Worm (Caenorhabditis elegans) whole organism, mixed stage, embryonic: ENCODE measurements around the gene mrps-16.

Source experiments
- blmp-1 ChIP-seq: fragments of 150-350 bp; optimal IDR thresholded peaks from 2 replicates; lab custom pipeline; 2014; ENCODE audit warnings: missing biosample characterization, missing genetic modification characterization
- ceh-83 ChIP-seq: fragments of 200-800 bp; sonication (Bioruptor generic); optimal IDR thresholded peaks from 2 replicates; lab custom pipeline; 2018; ENCODE audit warnings: mild to moderate bottlenecking, missing genetic modification characterization, missing compliant biosample characterization
- lsy-2 ChIP-seq: fragments of 150-350 bp; optimal IDR thresholded peaks from 2 replicates; lab custom pipeline; 2014; ENCODE audit warnings: missing biosample characterization, missing genetic modification characterization
- nhr-28 ChIP-seq: fragments of 150-350 bp; optimal IDR thresholded peaks from 2 replicates; lab custom pipeline; 2014; ENCODE audit warnings: missing biosample characterization, missing genetic modification characterization
- nhr-76 ChIP-seq: sonication (generic microtip); optimal IDR thresholded peaks from 2 replicates; lab custom pipeline; 2017; ENCODE audit warnings: missing biosample characterization, missing genetic modification characterization
- pha-4 ChIP-seq: fragments of 150-350 bp; optimal IDR thresholded peaks from 2 replicates; lab custom pipeline; 2018; ENCODE audit warnings: missing biosample characterization, missing genetic modification reagents, missing genetic modification characterization
- sem-2 ChIP-seq: fragments of 200-800 bp; sonication (Bioruptor generic); optimal IDR thresholded peaks from 2 replicates; lab custom pipeline; 2018; ENCODE audit warnings: mild to moderate bottlenecking, missing genetic modification characterization, missing compliant biosample characterization
- unc-120 ChIP-seq: sonication (generic microtip); optimal IDR thresholded peaks from 2 replicates; lab custom pipeline; 2017; ENCODE audit warnings: missing genetic modification characterization, missing compliant biosample characterization; ENCODE audit not compliant: poor library complexity, severe bottlenecking

DNA sequence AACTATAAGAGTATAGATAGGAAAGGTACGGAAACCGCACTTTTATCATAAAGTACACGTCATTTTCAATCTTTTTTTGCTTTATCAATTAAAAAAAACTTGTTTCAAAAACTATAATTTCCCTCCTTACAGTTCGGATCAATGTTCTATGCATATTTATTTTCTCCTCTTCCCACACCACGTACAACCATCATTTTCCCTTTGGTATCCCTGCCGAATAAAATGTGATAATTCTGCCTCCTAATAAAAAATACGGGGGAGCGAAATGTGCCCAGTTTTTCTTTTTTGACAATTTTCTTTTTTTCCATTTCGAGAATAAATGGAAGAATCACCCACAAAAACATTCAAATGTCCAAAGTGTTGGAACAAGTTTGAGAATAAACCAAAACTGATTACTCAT, 41.4 kb downstream of the mrps-16 start, which contains the start of gene ZK177.3:
- TF ChIP-seq unc-120 (tag; lab: Kevin White, UChicago) = no peak
- no peak for TF ChIP-seq nhr-28 (tag; lab: Kevin White, UChicago)
- TF ChIP-seq sem-2 = no peak
- TF ChIP-seq lsy-2 (tag; lab: Kevin White, UChicago) = no peak
- TF ChIP-seq nhr-76 (tag; lab: Kevin White, UChicago) = no peak
- TF ChIP-seq ceh-83 (GFP tag; lab: Kevin White, UChicago) = no peak
- TF ChIP-seq blmp-1 = no peak
- no peak for TF ChIP-seq pha-4
